Fruit fly (Drosophila melanogaster) whole organism, embryonic: ENCODE results near the gene CG14096.

Experiments
- CG10431 ChIP-seq: fragments of 200-800 bp; sonication (Bioruptor generic); optimal IDR thresholded peaks from 3 replicates; lab custom pipeline; 2018; ENCODE audit warnings: missing biosample characterization, mild to moderate bottlenecking, missing genetic modification characterization
- CG10543 ChIP-seq: fragments of 200-800 bp; sonication (Bioruptor generic); optimal IDR thresholded peaks from 3 replicates; lab custom pipeline; 2017; ENCODE audit warnings: missing biosample characterization, mild to moderate bottlenecking, missing genetic modification characterization, moderate library complexity
- CG10959 ChIP-seq: fragments of 200-800 bp; sonication (Bioruptor generic); IDR thresholded peaks from 2 replicates; pipeline ENCODE4 v1.3.6; 2022; ENCODE audit warnings: missing biosample characterization, missing genetic modification characterization
- CG11695 ChIP-seq: fragments of 200-800 bp; sonication (Bioruptor generic); IDR thresholded peaks from 3 replicates; pipeline ENCODE4 v1.3.6; 2022; ENCODE audit warnings: missing biosample characterization, missing genetic modification characterization
- CG1233 ChIP-seq: fragments of 200-800 bp; sonication (Bioruptor generic); optimal IDR thresholded peaks from 4 replicates; lab custom pipeline; 2018; ENCODE audit warnings: missing biosample characterization, mild to moderate bottlenecking, missing genetic modification characterization
- CG12942 ChIP-seq: fragments of 200-800 bp; sonication (Bioruptor generic); optimal IDR thresholded peaks from 3 replicates; lab custom pipeline; 2016; ENCODE audit warnings: missing biosample characterization, missing genetic modification characterization
- CG13296 ChIP-seq: fragments of 200-800 bp; sonication (Bioruptor generic); optimal IDR thresholded peaks from 3 replicates; lab custom pipeline; 2018; ENCODE audit warnings: missing biosample characterization, mild to moderate bottlenecking, missing genetic modification characterization
- CG14965 ChIP-seq: fragments of 200-800 bp; sonication (Bioruptor generic); optimal IDR thresholded peaks from 2 replicates; lab custom pipeline; 2016; ENCODE audit warnings: missing biosample characterization, missing genetic modification characterization, borderline replicate concordance
- CG15011 ChIP-seq: fragments of 200-800 bp; sonication (Bioruptor generic); optimal IDR thresholded peaks from 3 replicates; lab custom pipeline; 2018; ENCODE audit warnings: missing biosample characterization, mild to moderate bottlenecking, missing genetic modification characterization
- CG15479 ChIP-seq: fragments of 200-800 bp; sonication (Bioruptor generic); optimal IDR thresholded peaks from 3 replicates; lab custom pipeline; 2019; ENCODE audit warnings: missing biosample characterization, mild to moderate bottlenecking, missing genetic modification characterization, moderate library complexity
- CG17328 ChIP-seq: fragments of 200-800 bp; sonication (Bioruptor generic); IDR thresholded peaks from 2 replicates; pipeline ENCODE4 v1.3.6; 2022; ENCODE audit warnings: missing biosample characterization, missing genetic modification characterization
- CG2678 ChIP-seq: fragments of 200-800 bp; sonication (Bioruptor generic); optimal IDR thresholded peaks from 3 replicates; lab custom pipeline; 2019; ENCODE audit warnings: missing biosample characterization, mild to moderate bottlenecking, missing genetic modification characterization, moderate library complexity
- CG31441 ChIP-seq: fragments of 200-800 bp; sonication (Bioruptor generic); IDR thresholded peaks from 2 replicates; pipeline ENCODE4 v1.3.6; 2022; ENCODE audit warnings: missing biosample characterization, missing genetic modification characterization
- CG4282 ChIP-seq: fragments of 200-800 bp; sonication (Bioruptor generic); optimal IDR thresholded peaks from 2 replicates; lab custom pipeline; 2016; ENCODE audit warnings: missing biosample characterization, missing genetic modification characterization
- CG4854 ChIP-seq: fragments of 200-800 bp; sonication (Bioruptor generic); optimal IDR thresholded peaks from 2 replicates; lab custom pipeline; 2016; ENCODE audit warnings: missing biosample characterization, missing genetic modification characterization, inconsistent platforms
- CG6689 ChIP-seq: fragments of 200-800 bp; sonication (Bioruptor generic); IDR thresholded peaks from 2 replicates; pipeline ENCODE4 v1.3.6; 2022; ENCODE audit warnings: missing biosample characterization, missing genetic modification characterization
- CG6854 ChIP-seq: fragments of 200-800 bp; sonication (Bioruptor generic); optimal IDR thresholded peaks from 3 replicates; lab custom pipeline; 2017; ENCODE audit warnings: missing biosample characterization, mild to moderate bottlenecking, missing genetic modification characterization
- CG8089 ChIP-seq: fragments of 200-800 bp; sonication (Bioruptor generic); optimal IDR thresholded peaks from 3 replicates; lab custom pipeline; 2016; ENCODE audit warnings: missing biosample characterization, missing genetic modification characterization
- CG8944 ChIP-seq: fragments of 200-800 bp; sonication (Bioruptor generic); optimal IDR thresholded peaks from 3 replicates; lab custom pipeline; 2016; ENCODE audit warnings: missing biosample characterization, missing genetic modification characterization
- CG9437 ChIP-seq: fragments of 200-800 bp; sonication (Bioruptor generic); optimal IDR thresholded peaks from 2 replicates; lab custom pipeline; 2018; ENCODE audit warnings: missing biosample characterization, mild to moderate bottlenecking, missing genetic modification characterization
- CHES-1-like ChIP-seq: fragments of 200-800 bp; sonication (Bioruptor generic); optimal IDR thresholded peaks from 2 replicates; lab custom pipeline; 2016; ENCODE audit warnings: missing biosample characterization, missing genetic modification characterization
- Camta ChIP-seq: fragments of 200-800 bp; sonication (Bioruptor generic); optimal IDR thresholded peaks from 2 replicates; lab custom pipeline; 2016; ENCODE audit warnings: missing biosample characterization, missing genetic modification characterization
- Dbx ChIP-seq: fragments of 200-800 bp; sonication (Bioruptor generic); IDR thresholded peaks from 3 replicates; pipeline ENCODE4 v1.3.6; 2022; ENCODE audit warnings: missing biosample characterization, missing genetic modification characterization
- Dip3 ChIP-seq: fragments of 200-800 bp; sonication (Bioruptor generic); optimal IDR thresholded peaks from 3 replicates; lab custom pipeline; 2016; ENCODE audit warnings: missing biosample characterization, missing genetic modification characterization
- Dll ChIP-seq: fragments of 200-800 bp; sonication (Bioruptor generic); IDR thresholded peaks from 4 replicates; pipeline ENCODE4 v1.3.6; 2022; ENCODE audit warnings: missing biosample characterization, missing genetic modification characterization; ENCODE audit not compliant: partially characterized antibody
- E2f1 ChIP-seq: fragments of 200-800 bp; sonication (Bioruptor generic); IDR thresholded peaks from 2 replicates; pipeline ENCODE4 v1.3.6; 2022; ENCODE audit warnings: missing biosample characterization, missing genetic modification characterization
- GATAe ChIP-seq: fragments of 200-800 bp; sonication (Bioruptor generic); conservative IDR thresholded peaks from 2 replicates; pipeline ENCODE4 v1.3.6; 2022; ENCODE audit warnings: missing biosample characterization, missing genetic modification characterization
- Gug ChIP-seq: fragments of 200-800 bp; sonication (Bioruptor generic); IDR thresholded peaks from 4 replicates; pipeline ENCODE4 v1.3.6; 2022; ENCODE audit warnings: missing biosample characterization, missing genetic modification characterization
- Max ChIP-seq: fragments of 200-800 bp; sonication (Bioruptor generic); optimal IDR thresholded peaks from 2 replicates; lab custom pipeline; 2016; ENCODE audit warnings: missing biosample characterization, mild to moderate bottlenecking, missing genetic modification characterization
- Meics ChIP-seq: fragments of 200-800 bp; sonication (Bioruptor generic); optimal IDR thresholded peaks from 2 replicates; lab custom pipeline; 2017; ENCODE audit warnings: missing biosample characterization, mild to moderate bottlenecking, missing genetic modification characterization
- Mes4 ChIP-seq: fragments of 200-800 bp; sonication (Bioruptor generic); optimal IDR thresholded peaks from 2 replicates; lab custom pipeline; 2016; ENCODE audit warnings: missing biosample characterization, missing genetic modification characterization
- Nf-YB ChIP-seq: fragments of 200-800 bp; sonication (Bioruptor generic); optimal IDR thresholded peaks from 3 replicates; lab custom pipeline; 2019; ENCODE audit warnings: missing biosample characterization, mild to moderate bottlenecking, missing genetic modification characterization, moderate library complexity
- Scr ChIP-seq: fragments of 200-800 bp; sonication (Bioruptor generic); IDR thresholded peaks from 2 replicates; pipeline ENCODE4 v1.3.6; 2022; ENCODE audit warnings: missing biosample characterization, missing genetic modification characterization; ENCODE audit not compliant: partially characterized antibody
- Spps ChIP-seq: fragments of 200-800 bp; sonication (Bioruptor generic); optimal IDR thresholded peaks from 2 replicates; lab custom pipeline; 2018; ENCODE audit warnings: missing biosample characterization, mild to moderate bottlenecking, missing genetic modification characterization
- Stat92E ChIP-seq, 3 experiments: fragments of >200 bp in 2 of 3; fragments of 200-800 bp in 1 of 3; sonication (Bioruptor generic) in 1 of 3; optimal IDR thresholded peaks; 2 replicates each; lab custom pipeline; 2017 to 2019; ENCODE audit warnings: missing biosample characterization in 3 of 3, missing genetic modification characterization in 3 of 3, mild to moderate bottlenecking in 1 of 3, moderate library complexity in 1 of 3
- Taf1 ChIP-seq: fragments of 200-800 bp; sonication (Bioruptor generic); IDR thresholded peaks from 2 replicates; pipeline ENCODE4 v1.3.6; 2022; ENCODE audit warnings: missing biosample characterization, missing genetic modification characterization
- Xrp1 ChIP-seq: fragments of 200-800 bp; sonication (Bioruptor generic); IDR thresholded peaks from 2 replicates; pipeline ENCODE4 v1.3.6; 2022; ENCODE audit warnings: missing biosample characterization, missing genetic modification characterization
- ab ChIP-seq: fragments of 200-800 bp; sonication (Bioruptor generic); optimal IDR thresholded peaks from 2 replicates; lab custom pipeline; 2016; ENCODE audit warnings: missing biosample characterization, missing genetic modification characterization
- cato ChIP-seq: fragments of 200-800 bp; sonication (Bioruptor generic); optimal IDR thresholded peaks from 2 replicates; lab custom pipeline; 2016; ENCODE audit warnings: missing biosample characterization, missing genetic modification characterization, borderline replicate concordance
- dati ChIP-seq: fragments of 200-800 bp; sonication (Bioruptor generic); IDR thresholded peaks from 2 replicates; pipeline ENCODE4 v1.3.6; 2022; ENCODE audit warnings: missing biosample characterization, missing genetic modification characterization
- dm ChIP-seq: fragments of 200-800 bp; sonication (Bioruptor generic); optimal IDR thresholded peaks from 3 replicates; lab custom pipeline; 2016; ENCODE audit warnings: missing biosample characterization, missing genetic modification characterization
- esg ChIP-seq: fragments of 200-800 bp; sonication (Bioruptor generic); conservative IDR thresholded peaks from 2 replicates; pipeline ENCODE4 v1.3.6; 2022; ENCODE audit warnings: missing biosample characterization, missing genetic modification characterization
- gfzf ChIP-seq: fragments of 200-800 bp; sonication (Bioruptor generic); optimal IDR thresholded peaks from 2 replicates; lab custom pipeline; 2016; ENCODE audit warnings: missing biosample characterization, mild to moderate bottlenecking, missing genetic modification characterization, moderate library complexity
- ham ChIP-seq: fragments of 200-800 bp; sonication (Bioruptor generic); IDR thresholded peaks from 2 replicates; pipeline ENCODE4 v1.3.6; 2022; ENCODE audit warnings: missing biosample characterization, missing genetic modification characterization
- hbn ChIP-seq: fragments of 200-800 bp; sonication (Bioruptor generic); IDR thresholded peaks from 2 replicates; pipeline ENCODE4 v1.3.6; 2022; ENCODE audit warnings: missing biosample characterization, missing genetic modification characterization; ENCODE audit not compliant: partially characterized antibody
- jumu ChIP-seq: fragments of 200-800 bp; sonication (Bioruptor generic); optimal IDR thresholded peaks from 3 replicates; lab custom pipeline; 2016; ENCODE audit warnings: missing biosample characterization, missing genetic modification characterization
- ken ChIP-seq: fragments of 200-800 bp; sonication (Bioruptor generic); IDR thresholded peaks from 3 replicates; pipeline ENCODE4 v1.3.6; 2022; ENCODE audit warnings: missing biosample characterization, missing genetic modification characterization
- odd ChIP-seq: fragments of 200-800 bp; sonication (Bioruptor generic); optimal IDR thresholded peaks from 2 replicates; lab custom pipeline; 2017; ENCODE audit warnings: missing biosample characterization, mild to moderate bottlenecking, missing genetic modification characterization
- onecut ChIP-seq: fragments of 200-800 bp; sonication (Bioruptor generic); IDR thresholded peaks from 2 replicates; pipeline ENCODE4 v1.3.6; 2022; ENCODE audit warnings: missing biosample characterization, missing genetic modification characterization
- org-1 ChIP-seq: fragments of 200-800 bp; sonication (Bioruptor generic); optimal IDR thresholded peaks from 2 replicates; lab custom pipeline; 2017; ENCODE audit warnings: missing biosample characterization, missing genetic modification characterization
- wor ChIP-seq: fragments of 200-800 bp; sonication (Bioruptor generic); IDR thresholded peaks from 2 replicates; pipeline ENCODE4 v1.3.6; 2022; ENCODE audit warnings: missing biosample characterization, missing genetic modification characterization

CG14096 gene

DNA sequence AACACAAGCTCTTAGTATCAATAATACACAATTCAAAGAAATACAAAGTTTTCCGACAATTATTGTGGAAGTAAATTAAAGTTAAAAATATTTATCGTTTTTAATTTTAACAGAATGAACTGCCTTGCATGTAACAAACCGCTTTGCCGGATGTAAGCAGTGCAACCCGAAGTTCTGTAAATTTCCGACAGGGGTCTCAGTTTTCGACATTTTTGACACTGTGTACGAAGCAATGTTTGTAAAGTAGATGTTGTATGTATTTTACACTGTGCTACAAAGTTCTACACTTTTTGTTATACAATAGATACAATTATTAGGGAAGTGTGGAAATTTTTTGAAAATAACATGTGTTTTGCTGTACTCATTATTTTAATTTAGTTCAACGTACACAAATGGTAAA is 49.7 kb upstream of the CG14096 start (continued):
- TF ChIP-seq CG15479 (GFP tag; lab: Kevin White, UChicago) = no peak
- TF ChIP-seq ab = peak; percentile 59
- peak; percentile 81 for TF ChIP-seq cato
- TF ChIP-seq Spps (tag; lab: Kevin White, UChicago) = peak; percentile 19
- peak; percentile 87 for TF ChIP-seq onecut (GFP tag; lab: Robert Waterston, UW)
- TF ChIP-seq Scr (GFP tag; lab: Robert Waterston, UW) = 0 out of 2 replicates have a peak, but pooled peaks have one; percentile 17
- peak; percentile 73 for TF ChIP-seq CG12942 (GFP tag; lab: Kevin White, UChicago)
- TF ChIP-seq Xrp1 (GFP tag; lab: Robert Waterston, UW) = no peak; the same call in 1 of the 2 replicates
- TF ChIP-seq Camta (GFP tag; lab: Kevin White, UChicago) = peak; percentile 97
- peak; percentile 72 for TF ChIP-seq CG10959 (GFP tag; lab: Robert Waterston, UW)
- TF ChIP-seq Taf1 = peak; percentile 64; the same call in 1 of the 2 replicates
- peak; percentile 47 for TF ChIP-seq esg (GFP tag; lab: Robert Waterston, UW)
- peak; percentile 88 for TF ChIP-seq CG8089 (GFP tag; lab: Kevin White, UChicago)
- TF ChIP-seq CG15011 (GFP tag; lab: Kevin White, UChicago) = peak; percentile 70
- no peak for TF ChIP-seq Stat92E (GFP tag; optimal IDR thresholded peaks at IDR 0.05; lab: Kevin White, UChicago)
- peak; percentile 86 for TF ChIP-seq Max
- TF ChIP-seq CG9437 (GFP tag; lab: Kevin White, UChicago) = peak; percentile 45
- peak; percentile 76 for TF ChIP-seq org-1 (GFP tag; lab: Kevin White, UChicago)
- peak; percentile 89 for TF ChIP-seq dati (GFP tag; lab: Robert Waterston, UW)
- peak; percentile 65 for TF ChIP-seq GATAe (GFP tag; lab: Robert Waterston, UW)
- TF ChIP-seq CG10543 (GFP tag; lab: Kevin White, UChicago) = peak; percentile 87
- TF ChIP-seq CG14965 (GFP tag; lab: Kevin White, UChicago) = peak; percentile 76
- TF ChIP-seq jumu (GFP tag; lab: Kevin White, UChicago) = peak; percentile 90
- TF ChIP-seq Gug (GFP tag; lab: Robert Waterston, UW) = peak; percentile 93; the same call in 3 of the 4 replicates
- no peak for TF ChIP-seq Dll
- peak; percentile 61 for TF ChIP-seq CG6854 (GFP tag; lab: Kevin White, UChicago)
- TF ChIP-seq CG1233 = peak; percentile 92
- peak; percentile 70 for TF ChIP-seq CG13296
- peak; percentile 88 for TF ChIP-seq E2f1 (GFP tag; lab: Robert Waterston, UW)
- TF ChIP-seq Mes4 (GFP tag; lab: Kevin White, UChicago) = peak; percentile 75
- peak; percentile 92 for TF ChIP-seq Meics (GFP tag; lab: Kevin White, UChicago)
- TF ChIP-seq CHES-1-like = peak; percentile 85
- TF ChIP-seq CG10431 (GFP tag; lab: Kevin White, UChicago) = no peak
- TF ChIP-seq gfzf = peak; percentile 21
- TF ChIP-seq CG6689 = peak; percentile 78
- TF ChIP-seq Nf-YB (GFP tag; lab: Kevin White, UChicago) = no peak
- no peak for TF ChIP-seq CG2678 (tag; lab: Kevin White, UChicago)
- TF ChIP-seq ken (GFP tag; lab: Robert Waterston, UW) = peak; percentile 96
- TF ChIP-seq odd (GFP tag; lab: Kevin White, UChicago) = peak; percentile 28
- TF ChIP-seq CG31441 (GFP tag; lab: Robert Waterston, UW) = peak; percentile 78
- peak; percentile 60 for TF ChIP-seq wor (GFP tag; lab: Robert Waterston, UW)
- TF ChIP-seq dm = peak; percentile 74
- TF ChIP-seq CG8944 (GFP tag; lab: Kevin White, UChicago) = peak; percentile 86
- TF ChIP-seq ham = peak; percentile 92
- TF ChIP-seq Dip3 (GFP tag; lab: Kevin White, UChicago) = peak; percentile 82
- peak; percentile 65 for TF ChIP-seq CG4282 (GFP tag; lab: Kevin White, UChicago)
- peak; percentile 87 for TF ChIP-seq CG4854 (GFP tag; lab: Kevin White, UChicago)
- no peak for TF ChIP-seq hbn (GFP tag; lab: Robert Waterston, UW)
- peak; percentile 92 for TF ChIP-seq CG17328 (GFP tag; lab: Robert Waterston, UW)
- TF ChIP-seq CG11695 (GFP tag; lab: Robert Waterston, UW) = peak; percentile 77
- TF ChIP-seq Dbx (GFP tag; lab: Robert Waterston, UW) = peak; percentile 91
